Fruit fly (Drosophila melanogaster): ENCODE data around the gene Ir7c.

DNA sequence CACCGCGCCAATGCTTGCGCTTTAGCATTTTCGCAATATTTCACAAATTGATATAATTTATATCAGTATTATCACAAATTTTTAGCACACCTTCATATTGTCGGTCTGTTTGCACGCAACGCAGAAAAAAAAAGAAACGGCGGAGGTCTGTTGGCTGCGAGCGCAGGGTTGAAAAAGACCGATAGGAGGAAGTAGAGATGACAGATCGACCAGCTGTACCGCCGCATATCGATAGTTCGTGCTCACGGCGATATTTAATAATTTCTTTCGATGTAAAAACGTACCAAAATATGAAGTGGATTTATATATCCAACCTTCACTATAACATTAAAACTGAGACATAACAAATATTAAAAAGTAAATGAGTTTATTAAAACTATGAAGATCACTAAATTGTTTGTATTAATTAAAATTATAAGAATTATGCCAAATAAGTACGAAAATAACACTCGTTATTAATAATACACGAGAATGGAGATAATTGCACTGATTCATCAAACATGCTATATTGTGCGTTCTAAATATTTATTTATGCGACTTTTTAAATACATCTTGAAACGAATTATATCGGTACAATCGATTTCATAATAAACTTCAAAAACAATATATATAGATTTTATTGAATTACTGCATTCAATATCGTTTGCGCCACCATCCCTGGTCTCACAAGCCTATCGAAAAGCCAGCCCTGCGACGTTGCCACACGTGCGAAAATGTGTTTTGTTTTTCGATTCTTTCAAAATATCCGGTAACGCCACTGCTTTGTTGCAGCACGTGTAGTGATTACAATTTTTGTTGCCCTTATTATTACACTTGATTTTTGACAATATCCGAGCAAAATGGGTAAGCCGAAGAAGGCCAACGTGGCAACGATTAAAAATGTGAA is 27.2 kb downstream of the Ir7c start, which contains the start of the genes RpS6 and bys:
- TF ChIP-seq CG10348 (GFP tag; IDR thresholded peaks at IDR 0.05), result no peak
- TF ChIP-seq CG14655 (GFP tag; optimal IDR thresholded peaks at IDR 0.05), result no peak
- TF ChIP-seq CG15710 (tag; optimal IDR thresholded peaks at IDR 0.05), result peak; percentile 16
- peak; percentile 60 for TF ChIP-seq Snoo (tag; optimal IDR thresholded peaks at IDR 0.05)
- peak; percentile 38 for TF ChIP-seq Ets98B (GFP tag; IDR thresholded peaks at IDR 0.05)
- no peak for TF ChIP-seq EcR (GFP tag; optimal IDR thresholded peaks at IDR 0.05)
- no peak for TF ChIP-seq CG13204 (GFP tag; optimal IDR thresholded peaks at IDR 0.05)
- peak; percentile 58; the same call in 1 of the 3 replicates for TF ChIP-seq fd96Ca (GFP tag; IDR thresholded peaks at IDR 0.05)
- TF ChIP-seq gl (tag; optimal IDR thresholded peaks at IDR 0.05), result no peak
- peak; percentile 28 for TF ChIP-seq CG9948 (tag; optimal IDR thresholded peaks at IDR 0.05)
- TF ChIP-seq CG32121 (GFP tag; IDR thresholded peaks at IDR 0.05), result no peak
- peak; percentile 61 for TF ChIP-seq Pif1A (GFP tag; optimal IDR thresholded peaks at IDR 0.05)
- TF ChIP-seq CG34367 (tag; optimal IDR thresholded peaks at IDR 0.05), result peak; percentile 24
- no peak for TF ChIP-seq CG17806 (tag; optimal IDR thresholded peaks at IDR 0.05)

Data from whole organism, pupa.